Worm (Caenorhabditis elegans): Measurements from ENCODE around the gene C50H2.7.

The C50H2.7 gene

DNA sequence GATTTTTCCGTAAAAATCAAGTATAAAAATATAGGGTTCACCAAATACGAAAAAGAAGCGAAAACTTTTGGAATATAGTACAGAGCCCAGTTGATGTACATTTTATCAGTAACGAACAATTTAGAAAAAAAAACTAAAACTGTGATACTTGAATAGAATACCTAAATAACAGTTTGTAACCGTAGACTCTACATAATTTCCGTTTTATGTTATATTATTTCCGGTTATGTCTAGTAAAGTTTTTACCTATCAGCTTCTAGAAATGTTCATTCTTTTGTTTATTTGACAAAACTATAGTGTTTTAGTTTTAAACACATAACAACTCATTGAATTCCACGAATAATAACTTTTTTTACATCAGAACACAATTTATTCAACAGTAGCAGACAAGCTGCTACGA lies 14.9 kb downstream of the C50H2.7 start, which contains the start of gene srj-33:
Gene srj-33, minus strand, starts transcription at position 101 of the 400 bp plus-strand sequence.
- TF ChIP-seq lsy-2 (tag; optimal IDR thresholded peaks at IDR 0.05) (no peak), lin-15B (tag; optimal IDR thresholded peaks at IDR 0.05) (no peak), snu-23 (GFP tag; optimal IDR thresholded peaks at IDR 0.05) (no peak), pag-3 (tag; optimal IDR thresholded peaks at IDR 0.05; ENCODE audit: borderline replicate concordance, insufficient read depth) (no peak), fos-1 (tag; optimal IDR thresholded peaks at IDR 0.05) (no peak), rnt-1 (tag; optimal IDR thresholded peaks at IDR 0.05) (no peak), mab-9 (GFP tag; IDR thresholded peaks at IDR 0.05) (no peak), nhr-47 (tag; optimal IDR thresholded peaks at IDR 0.05) (no peak), egl-27 (tag; optimal IDR thresholded peaks at IDR 0.05) (no peak), lin-14 (GFP tag; optimal IDR thresholded peaks at IDR 0.05) (no peak), efl-3 (GFP tag; optimal IDR thresholded peaks at IDR 0.05) (no peak), nhr-90 (tag; optimal IDR thresholded peaks at IDR 0.05; ENCODE audit: poor library complexity) (no peak), Y116A8C.19 (tag; optimal IDR thresholded peaks at IDR 0.05; ENCODE audit: borderline replicate concordance) (no peak), aha-1 (tag; optimal IDR thresholded peaks at IDR 0.05) (no peak), grh-1 (GFP tag; IDR thresholded peaks at IDR 0.05) (no peak), tlp-1 (tag; optimal IDR thresholded peaks at IDR 0.05) (no peak), nhr-19 (GFP tag; conservative IDR thresholded peaks at IDR 0.05) (no peak)

DNA sequence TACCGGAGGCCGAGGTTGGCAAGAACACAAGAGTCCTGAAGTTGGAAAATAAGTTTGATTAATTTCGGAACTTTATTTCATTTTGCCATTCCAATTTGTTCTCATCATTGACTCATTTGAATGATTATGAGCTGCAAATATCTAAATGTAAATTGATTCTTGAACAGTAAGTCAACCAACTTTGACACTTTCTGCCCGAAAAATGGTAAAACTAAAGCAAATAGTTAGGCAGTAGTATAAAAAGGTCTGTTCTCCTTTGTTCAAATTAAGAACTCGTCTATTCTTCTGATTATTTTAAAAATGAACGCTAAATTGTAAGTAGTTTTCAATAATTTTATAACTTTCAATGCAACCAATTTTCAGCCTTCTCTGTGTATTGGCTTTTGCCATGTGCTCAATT lies 20.5 kb downstream of the C50H2.7 start, which contains the start of gene fipr-12:
Gene fipr-12, plus strand, starts transcription at position 301 of the 400 bp plus-strand sequence.
- TF ChIP-seq alr-1 (tag; optimal IDR thresholded peaks at IDR 0.05; ENCODE audit: borderline replicate concordance) (no peak), skn-1 (tag; optimal IDR thresholded peaks at IDR 0.05) (no peak), tbx-2 (tag; optimal IDR thresholded peaks at IDR 0.05) (no peak), zip-4 (GFP tag; optimal IDR thresholded peaks at IDR 0.05) (no peak), efl-1 (optimal IDR thresholded peaks at IDR 0.05) (no peak), efl-1 (GFP tag; optimal IDR thresholded peaks at IDR 0.05 in 1 of 2) (no peak), swsn-7 (tag; optimal IDR thresholded peaks at IDR 0.05) (no peak), rnt-1 (tag; optimal IDR thresholded peaks at IDR 0.05) (no peak), unc-98 (GFP tag; IDR thresholded peaks at IDR 0.05) (no peak), fkh-8 (tag; optimal IDR thresholded peaks at IDR 0.05) (no peak), nhr-84 (tag; optimal IDR thresholded peaks at IDR 0.05) (no peak), ztf-4 (tag; optimal IDR thresholded peaks at IDR 0.05) (no peak), nhr-85 (tag) (no peak), sptf-1 (tag; optimal IDR thresholded peaks at IDR 0.05) (no peak), lin-13 (GFP tag; optimal IDR thresholded peaks at IDR 0.05) (no peak), irx-1 (tag; optimal IDR thresholded peaks at IDR 0.05) (no peak)

DNA sequence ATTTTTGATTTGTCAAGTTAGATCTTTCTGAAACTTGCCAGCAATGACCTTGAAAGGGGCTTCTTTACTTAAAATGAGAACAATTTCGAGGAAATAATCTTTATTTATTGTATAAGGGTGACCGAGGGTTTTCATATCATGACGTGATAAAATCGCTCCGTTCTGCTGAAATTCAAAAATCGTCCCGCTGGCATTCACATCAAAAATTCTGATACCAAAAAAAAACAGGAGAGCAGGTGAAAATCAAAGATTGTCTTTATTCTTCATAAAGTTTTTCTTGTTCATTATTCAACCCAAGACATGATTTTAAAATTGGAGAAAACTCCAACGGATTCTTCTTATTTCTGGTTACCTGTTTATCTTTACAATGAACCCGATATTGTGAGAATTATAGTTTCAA lies 21.5 kb downstream of the C50H2.7 start, which contains the start of gene sre-28:
Gene sre-28, plus strand, starts transcription at position 301 of the 400 bp plus-strand sequence.
- TF ChIP-seq tbx-2 (tag; optimal IDR thresholded peaks at IDR 0.05) (no peak), hpl-2 (GFP tag; optimal IDR thresholded peaks at IDR 0.05) (no peak), snu-23 (GFP tag; optimal IDR thresholded peaks at IDR 0.05) (no peak), nhr-28 (tag; optimal IDR thresholded peaks at IDR 0.05) (no peak), mab-9 (GFP tag; IDR thresholded peaks at IDR 0.05) (no peak), pag-3 (tag; optimal IDR thresholded peaks at IDR 0.05; ENCODE audit: borderline replicate concordance, insufficient read depth) (no peak), nhr-20 (tag; optimal IDR thresholded peaks at IDR 0.05) (no peak), unc-130 (tag; optimal IDR thresholded peaks at IDR 0.05) (no peak), hlh-17 (GFP tag; optimal IDR thresholded peaks at IDR 0.05; ENCODE audit: borderline replicate concordance) (no peak)

DNA sequence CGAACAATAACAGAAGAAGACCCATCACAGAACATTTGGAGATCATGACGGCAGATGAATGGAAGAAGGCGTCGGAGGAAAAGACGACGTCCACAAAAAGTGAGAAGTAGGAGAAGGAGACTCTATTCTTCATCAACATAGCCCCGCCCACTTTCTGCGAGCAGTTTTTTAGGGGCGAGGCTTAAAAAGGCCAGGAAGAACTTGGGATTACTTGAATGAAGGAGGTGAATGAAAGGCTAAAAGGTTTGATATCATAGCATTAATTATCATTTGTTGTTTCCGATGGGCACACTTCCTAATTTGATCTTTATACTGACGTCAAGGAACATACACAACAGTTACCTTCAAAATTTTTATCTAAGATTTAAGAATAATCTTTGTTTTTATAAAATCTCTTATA lies 26.3 kb downstream of the C50H2.7 start, which contains the start of gene nlp-58:
Gene nlp-58, minus strand, starts transcription at position 101 of the 400 bp plus-strand sequence.
- TF ChIP-seq ceh-82 (tag; optimal IDR thresholded peaks at IDR 0.05) (no peak), pax-3 (tag; optimal IDR thresholded peaks at IDR 0.05) (no peak), lsy-2 (tag; optimal IDR thresholded peaks at IDR 0.05) (no peak), fkh-10 (GFP tag; optimal IDR thresholded peaks at IDR 0.05) (no peak), mab-9 (GFP tag; IDR thresholded peaks at IDR 0.05) (no peak), lin-14 (GFP tag; optimal IDR thresholded peaks at IDR 0.05) (no peak)

Data from whole organism, L1 larva.